Fruit fly (Drosophila melanogaster) whole organism, wandering third instar larva: ENCODE results near the gene Klp64D.

Source experiments
- Abd-B ChIP-seq: fragments of >200 bp; optimal IDR thresholded peaks from 2 replicates; lab custom pipeline; 2017; ENCODE audit warnings: missing biosample characterization, missing genetic modification characterization
- CG9705 ChIP-seq: fragments of 200-800 bp; sonication (Bioruptor generic); optimal IDR thresholded peaks from 2 replicates; lab custom pipeline; 2018; ENCODE audit warnings: missing biosample characterization, mild to moderate bottlenecking, missing genetic modification characterization
- CrebA ChIP-seq: fragments of 200-800 bp; sonication (Bioruptor generic); optimal IDR thresholded peaks from 2 replicates; lab custom pipeline; 2016; ENCODE audit warnings: missing biosample characterization, mild to moderate bottlenecking, missing genetic modification characterization, borderline replicate concordance
- GATAd ChIP-seq: sonication (Bioruptor generic); optimal IDR thresholded peaks from 2 replicates; lab custom pipeline; 2016; ENCODE audit warnings: missing biosample characterization, missing genetic modification characterization
- Hnf4 ChIP-seq: fragments of 200-800 bp; sonication (Bioruptor generic); optimal IDR thresholded peaks from 2 replicates; lab custom pipeline; 2016; ENCODE audit warnings: missing biosample characterization, mild to moderate bottlenecking, missing genetic modification characterization
- Hr78 ChIP-seq: fragments of >200 bp; optimal IDR thresholded peaks from 2 replicates; lab custom pipeline; 2017; ENCODE audit warnings: missing biosample characterization, missing genetic modification characterization
- Hr83 ChIP-seq: fragments of 200-300 bp; sonication (Bioruptor generic); optimal IDR thresholded peaks from 2 replicates; lab custom pipeline; 2016; ENCODE audit warnings: missing biosample characterization, mild to moderate bottlenecking, missing genetic modification characterization, moderate library complexity; ENCODE audit not compliant: poor library complexity, severe bottlenecking
- Jra ChIP-seq: sonication (Bioruptor generic); optimal IDR thresholded peaks from 2 replicates; lab custom pipeline; 2016; ENCODE audit warnings: missing biosample characterization, missing genetic modification characterization
- Mio ChIP-seq: sonication (Bioruptor generic); optimal IDR thresholded peaks from 2 replicates; lab custom pipeline; 2016; ENCODE audit warnings: missing biosample characterization, missing genetic modification characterization
- Myc ChIP-seq: fragments of >200 bp; optimal IDR thresholded peaks from 2 replicates; lab custom pipeline; 2017
- N ChIP-seq: fragments of >200 bp; optimal IDR thresholded peaks from 2 replicates; lab custom pipeline; 2018; ENCODE audit warnings: missing biosample characterization, missing external identifiers, missing genetic modification characterization
- Rel ChIP-seq, 2 experiments: fragments of 200-800 bp; sonication (Bioruptor generic) in 1 of 2; optimal IDR thresholded peaks; 2 replicates in 1 of 2; 3 replicates in 1 of 2; lab custom pipeline; 2016 to 2019; ENCODE audit warnings: mild to moderate bottlenecking in 2 of 2, missing biosample characterization in 2 of 2, missing genetic modification characterization in 2 of 2, moderate library complexity in 1 of 2
- Sp1 ChIP-seq: fragments of 200-800 bp; sonication (Bioruptor generic); optimal IDR thresholded peaks from 3 replicates; lab custom pipeline; 2019; ENCODE audit warnings: missing biosample characterization, mild to moderate bottlenecking, missing genetic modification characterization, moderate library complexity
- Vsx2 ChIP-seq: fragments of 200-300, 225-300 bp; sonication (Bioruptor generic); optimal IDR thresholded peaks from 2 replicates; lab custom pipeline; 2018; ENCODE audit warnings: missing biosample characterization, missing genetic modification characterization; ENCODE audit not compliant: partially characterized antibody
- brk ChIP-seq: fragments of 200-800 bp; sonication (Bioruptor generic); optimal IDR thresholded peaks from 2 replicates; lab custom pipeline; 2016; ENCODE audit warnings: missing biosample characterization, mild to moderate bottlenecking, missing genetic modification characterization
- dl ChIP-seq, 2 experiments: fragments of 175-275, 200-275 bp in 1 of 2; fragments of 200-275 bp in 1 of 2; sonication (Bioruptor generic); optimal IDR thresholded peaks; lab custom pipeline; 2018; ENCODE audit warnings: mild to moderate bottlenecking in 2 of 2, missing biosample characterization in 2 of 2, missing genetic modification characterization in 2 of 2, moderate library complexity in 2 of 2; ENCODE audit not compliant: partially characterized antibody in 2 of 2, insufficient read depth in 1 of 2
- dsf ChIP-seq: sonication (Bioruptor generic); optimal IDR thresholded peaks from 2 replicates; lab custom pipeline; 2016; ENCODE audit warnings: missing biosample characterization, missing genetic modification characterization, borderline replicate concordance
- ey ChIP-seq: fragments of 200-800 bp; sonication (Bioruptor generic); optimal IDR thresholded peaks from 2 replicates; lab custom pipeline; 2016; ENCODE audit warnings: missing biosample characterization, missing genetic modification characterization
- fru ChIP-seq: fragments of 200-800 bp; sonication (Bioruptor generic); optimal IDR thresholded peaks from 3 replicates; lab custom pipeline; 2016; ENCODE audit warnings: missing biosample characterization, mild to moderate bottlenecking, missing genetic modification characterization
- h ChIP-seq: fragments of 200-800 bp; sonication (Bioruptor generic); optimal IDR thresholded peaks from 3 replicates; lab custom pipeline; 2016; ENCODE audit warnings: missing biosample characterization, mild to moderate bottlenecking, missing genetic modification characterization
- lola ChIP-seq: fragments of >200 bp; optimal IDR thresholded peaks from 2 replicates; lab custom pipeline; 2017; ENCODE audit warnings: missing biosample characterization, missing genetic modification characterization
- pan ChIP-seq: fragments of >200 bp; optimal IDR thresholded peaks from 2 replicates; lab custom pipeline; 2017
- psq ChIP-seq: fragments of 200-800 bp; sonication (Bioruptor generic); optimal IDR thresholded peaks from 3 replicates; lab custom pipeline; 2017; ENCODE audit warnings: missing biosample characterization, mild to moderate bottlenecking, missing genetic modification characterization, moderate library complexity
- sage ChIP-seq: fragments of 200-800 bp; sonication (Bioruptor generic); optimal IDR thresholded peaks from 2 replicates; lab custom pipeline; 2016; ENCODE audit warnings: missing biosample characterization, mild to moderate bottlenecking, missing genetic modification characterization
- tai ChIP-seq: sonication (Bioruptor generic); optimal IDR thresholded peaks from 2 replicates; lab custom pipeline; 2016; ENCODE audit warnings: missing biosample characterization, missing genetic modification characterization
- usp ChIP-seq: fragments of >200 bp; optimal IDR thresholded peaks from 2 replicates; lab custom pipeline; 2017; ENCODE audit warnings: missing biosample characterization, missing genetic modification characterization

The Klp64D gene

DNA sequence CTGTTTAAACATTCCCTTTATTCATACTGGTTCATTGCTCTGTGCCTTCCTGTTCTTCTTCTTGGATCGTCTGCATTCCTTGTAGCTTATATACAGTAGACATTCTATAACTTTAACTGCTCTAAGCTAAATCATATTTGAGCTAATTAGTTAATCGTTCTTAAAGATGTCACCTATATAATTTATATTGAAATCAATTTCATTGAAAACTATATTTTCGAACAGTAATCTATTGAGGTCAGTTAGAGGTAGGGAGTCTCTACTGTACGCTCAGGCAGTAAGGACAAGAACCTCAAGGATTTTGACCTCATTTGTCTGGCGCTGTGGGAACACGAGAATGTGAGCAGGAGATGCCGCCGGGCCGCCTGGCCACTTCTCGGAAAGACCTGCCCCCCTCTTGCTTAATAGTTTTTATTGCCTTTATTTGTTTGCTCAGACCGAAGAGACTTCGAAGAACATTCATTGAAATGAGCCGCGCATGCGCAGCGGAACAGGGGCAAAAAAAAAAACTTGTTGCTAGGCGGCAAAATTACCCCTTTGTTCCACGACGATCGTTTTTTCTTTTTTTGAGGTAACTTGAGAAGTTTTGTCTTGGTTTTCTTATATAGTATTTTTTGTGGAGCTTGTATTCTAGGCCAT, 6.4 kb downstream of the Klp64D start (continued):
- TF ChIP-seq Hr78 (GFP tag; lab: Kevin White, UChicago) (no peak), dsf (GFP tag; lab: Kevin White, UChicago) (no peak), Hnf4 (GFP tag; lab: Kevin White, UChicago) (peak; percentile 81), GATAd (GFP tag; lab: Kevin White, UChicago) (no peak), Myc (lab: Kevin White, UChicago) (no peak)

DNA sequence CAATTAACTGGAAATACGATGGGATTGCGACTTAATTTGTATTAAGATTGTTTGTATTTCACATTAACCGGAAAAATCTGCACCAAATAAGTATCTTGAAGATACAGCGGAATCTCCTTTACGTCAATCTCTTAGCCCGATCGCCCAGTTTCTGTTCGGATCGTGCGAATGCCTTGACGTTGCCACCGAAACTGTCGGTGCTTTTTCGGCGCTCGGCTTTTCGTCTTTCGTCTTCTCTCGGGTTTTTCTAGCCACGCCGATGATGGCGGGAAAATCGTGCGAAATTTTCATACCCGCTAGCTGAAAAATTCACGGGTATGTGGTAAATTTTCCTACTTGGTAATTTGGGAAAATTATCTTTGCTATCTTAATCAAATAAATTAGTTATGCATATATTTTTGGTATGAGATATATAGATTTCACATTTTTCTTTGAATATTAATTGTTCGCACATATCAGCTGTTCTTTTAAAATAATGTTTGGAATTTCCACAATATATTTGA, 7.8 kb downstream of the Klp64D start:
- TF ChIP-seq Rel (GFP tag; optimal IDR thresholded peaks at IDR 0.05; lab: Kevin White, UChicago) (no peak), Rel (tag; optimal IDR thresholded peaks at IDR 0.05; lab: Kevin White, UChicago) (peak; percentile 56), Sp1 (GFP tag; lab: Kevin White, UChicago) (no peak)

DNA sequence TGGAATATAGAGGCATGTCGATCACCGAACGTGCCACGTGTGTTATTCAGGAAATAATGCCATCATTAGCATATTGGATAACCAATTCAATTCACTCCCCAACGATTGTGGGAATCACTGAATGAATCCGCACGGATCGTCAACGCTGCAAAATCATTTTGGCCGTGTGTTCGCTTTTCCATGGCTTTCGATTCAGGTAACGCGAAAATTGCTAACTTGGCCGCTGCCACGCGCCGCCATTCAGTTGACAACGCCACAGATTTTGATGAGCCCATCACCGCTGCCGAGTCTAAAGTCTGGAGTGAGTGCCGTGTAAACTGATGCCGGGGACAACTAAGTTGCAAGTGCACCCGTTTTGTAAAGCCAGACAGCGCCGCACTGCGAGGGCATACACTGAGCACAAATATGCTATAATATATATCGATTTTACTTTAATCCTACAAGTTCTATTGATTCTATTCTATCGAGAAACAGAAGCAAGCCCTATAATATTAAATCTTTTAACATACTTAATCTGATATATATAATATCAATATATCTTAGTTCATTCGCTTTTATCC, 9.4 kb downstream of the Klp64D start:
- TF ChIP-seq Abd-B (GFP tag; lab: Kevin White, UChicago) (no peak), GATAd (GFP tag; lab: Kevin White, UChicago) (no peak), dl (GFP tag; optimal IDR thresholded peaks at IDR 0.05; lab: Kevin White, UChicago; ENCODE audit: insufficient read depth in 1 of 2, partially characterized antibody in 2 of 2) (no peak), dsf (GFP tag; lab: Kevin White, UChicago) (no peak)

- TF ChIP-seq psq (GFP tag; lab: Kevin White, UChicago) (no peak), Mio (no peak), tai (GFP tag; lab: Kevin White, UChicago) (no peak), fru (GFP tag; lab: Kevin White, UChicago) (no peak), Abd-B (GFP tag; lab: Kevin White, UChicago) (no peak), Hnf4 (GFP tag; lab: Kevin White, UChicago) (no peak), Hr83 (no peak), CrebA (GFP tag; lab: Kevin White, UChicago) (no peak)
- TF ChIP-seq, all 38 proteins: peak for 0
Measured at dm6 chr3L:5348987-5349386, 10.2 kb downstream of the Klp64D start.

dm6 chr3L:5342909-5343710, 16.1 kb downstream of the Klp64D start:
- TF ChIP-seq Vsx2 (GFP tag; lab: Kevin White, UChicago) (no peak), h (no peak), Rel (GFP tag; optimal IDR thresholded peaks at IDR 0.05; lab: Kevin White, UChicago) (no peak), Rel (tag; optimal IDR thresholded peaks at IDR 0.05; lab: Kevin White, UChicago) (no peak), CG9705 (GFP tag; lab: Kevin White, UChicago) (no peak), sage (GFP tag; lab: Kevin White, UChicago) (no peak), brk (GFP tag; lab: Kevin White, UChicago) (no peak), Jra (GFP tag; lab: Kevin White, UChicago) (no peak), usp (no peak)

DNA sequence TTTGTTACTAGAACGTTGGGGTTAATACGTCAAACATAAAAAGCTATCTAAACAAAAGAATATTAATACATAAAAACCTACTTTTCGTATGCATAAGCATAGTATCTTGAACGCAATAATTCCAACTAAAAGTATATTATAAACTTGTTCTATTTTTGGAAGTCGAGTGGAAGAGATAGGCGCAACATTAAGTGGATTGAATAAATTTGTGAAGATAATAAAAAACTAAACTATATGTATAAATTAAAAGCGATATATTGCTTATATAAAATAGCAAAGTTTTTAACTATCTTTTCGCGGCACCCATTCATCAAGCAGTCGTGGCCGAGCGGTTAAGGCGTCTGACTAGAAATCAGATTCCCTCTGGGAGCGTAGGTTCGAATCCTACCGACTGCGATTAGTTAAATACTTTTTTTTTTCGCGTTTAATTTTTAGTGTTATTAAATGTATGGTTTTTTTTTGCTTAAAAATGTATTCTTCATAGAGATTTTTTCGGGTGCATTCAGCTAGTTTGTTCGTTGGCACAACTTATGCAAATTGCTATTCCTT, 17.3 kb downstream of the Klp64D start:
- no peak for TF ChIP-seq dsf (GFP tag; lab: Kevin White, UChicago)
- TF ChIP-seq CrebA (GFP tag; lab: Kevin White, UChicago), result no peak
- no peak for TF ChIP-seq Vsx2 (GFP tag; lab: Kevin White, UChicago)
- no peak for TF ChIP-seq dl (GFP tag; optimal IDR thresholded peaks at IDR 0.05; lab: Kevin White, UChicago; ENCODE audit: insufficient read depth in 1 of 2, partially characterized antibody in 2 of 2)
- TF ChIP-seq fru (GFP tag; lab: Kevin White, UChicago), result no peak
- TF ChIP-seq psq (GFP tag; lab: Kevin White, UChicago), result no peak
- no peak for TF ChIP-seq sage (GFP tag; lab: Kevin White, UChicago)
- TF ChIP-seq lola (GFP tag; lab: Kevin White, UChicago), result no peak
- no peak for TF ChIP-seq ey (GFP tag; lab: Kevin White, UChicago)
- no peak for TF ChIP-seq Mio
- TF ChIP-seq usp, result no peak
- TF ChIP-seq pan (lab: Kevin White, UChicago), result no peak
- TF ChIP-seq Jra (GFP tag; lab: Kevin White, UChicago), result no peak
- no peak for TF ChIP-seq GATAd (GFP tag; lab: Kevin White, UChicago)
- no peak for TF ChIP-seq CG9705 (GFP tag; lab: Kevin White, UChicago)
- no peak for TF ChIP-seq N
- no peak for TF ChIP-seq h
- TF ChIP-seq, all 38 proteins: peak for 0
